Fruit fly (Drosophila melanogaster) whole organism, embryonic: ENCODE measurements around the gene Ctr1A.

Experiments
- Atf6 ChIP-seq: fragments of 200-800 bp; sonication (Bioruptor generic); IDR thresholded peaks from 2 replicates; pipeline ENCODE4 v1.3.6; 2022; ENCODE audit warnings: missing biosample characterization, missing genetic modification characterization
- CG10147 ChIP-seq: fragments of 200-800 bp; sonication (Bioruptor generic); optimal IDR thresholded peaks from 2 replicates; lab custom pipeline; 2019; ENCODE audit warnings: missing biosample characterization, mild to moderate bottlenecking, missing genetic modification characterization, moderate library complexity
- CG10366 ChIP-seq: fragments of 200-800 bp; sonication (Bioruptor generic); IDR thresholded peaks from 2 replicates; pipeline ENCODE4 v1.3.6; 2022; ENCODE audit warnings: missing biosample characterization, missing genetic modification characterization
- CG12071 ChIP-seq: fragments of 200-800 bp; sonication (Bioruptor generic); optimal IDR thresholded peaks from 3 replicates; lab custom pipeline; 2018; ENCODE audit warnings: missing biosample characterization, mild to moderate bottlenecking, missing genetic modification characterization
- CG12155 ChIP-seq: fragments of 200-800 bp; sonication (Bioruptor generic); optimal IDR thresholded peaks from 3 replicates; lab custom pipeline; 2016; ENCODE audit warnings: missing biosample characterization, missing genetic modification characterization
- CG12744 ChIP-seq: fragments of 200-800 bp; sonication (Bioruptor generic); optimal IDR thresholded peaks from 2 replicates; lab custom pipeline; 2016; ENCODE audit warnings: missing biosample characterization, missing genetic modification characterization
- CG14050 ChIP-seq: fragments of 200-800 bp; sonication (Bioruptor generic); IDR thresholded peaks from 3 replicates; pipeline ENCODE4 v1.3.6; 2022; ENCODE audit warnings: missing biosample characterization, missing genetic modification characterization
- CG1647 ChIP-seq: fragments of 200-800 bp; sonication (Bioruptor generic); optimal IDR thresholded peaks from 3 replicates; lab custom pipeline; 2016; ENCODE audit warnings: missing biosample characterization, missing genetic modification characterization
- CG18476 ChIP-seq: fragments of 200-800 bp; sonication (Bioruptor generic); optimal IDR thresholded peaks from 2 replicates; lab custom pipeline; 2016; ENCODE audit warnings: missing biosample characterization, mild to moderate bottlenecking, missing genetic modification characterization
- CG3065 ChIP-seq: fragments of 200-800 bp; sonication (Bioruptor generic); optimal IDR thresholded peaks from 2 replicates; lab custom pipeline; 2016; ENCODE audit warnings: missing biosample characterization, missing genetic modification characterization
- CG31388 ChIP-seq: fragments of 200-800 bp; sonication (Bioruptor generic); optimal IDR thresholded peaks from 2 replicates; lab custom pipeline; 2016; ENCODE audit warnings: missing biosample characterization, missing genetic modification characterization
- CG32532 ChIP-seq: fragments of 200-800 bp; sonication (Bioruptor generic); IDR thresholded peaks from 2 replicates; pipeline ENCODE4 v1.3.6; 2022; ENCODE audit warnings: missing biosample characterization, missing genetic modification characterization
- CG3407 ChIP-seq: fragments of 200-800 bp; sonication (Bioruptor generic); optimal IDR thresholded peaks from 2 replicates; lab custom pipeline; 2018; ENCODE audit warnings: missing biosample characterization, mild to moderate bottlenecking, missing genetic modification characterization
- CG4328 ChIP-seq: fragments of 200-800 bp; sonication (Bioruptor generic); optimal IDR thresholded peaks from 3 replicates; lab custom pipeline; 2017; ENCODE audit warnings: missing biosample characterization, missing genetic modification reagents, missing genetic modification characterization
- CG7556 ChIP-seq: fragments of 200-800 bp; sonication (Bioruptor generic); optimal IDR thresholded peaks from 2 replicates; lab custom pipeline; 2017; ENCODE audit warnings: missing biosample characterization, mild to moderate bottlenecking, missing genetic modification characterization
- CG7987 ChIP-seq: fragments of 200-800 bp; sonication (Bioruptor generic); optimal IDR thresholded peaks from 2 replicates; lab custom pipeline; 2018; ENCODE audit warnings: missing biosample characterization, mild to moderate bottlenecking, missing genetic modification characterization, moderate library complexity
- CG8478 ChIP-seq: fragments of >200 bp; optimal IDR thresholded peaks from 2 replicates; lab custom pipeline; 2018
- CG8924 ChIP-seq: fragments of 200-800 bp; optimal IDR thresholded peaks from 3 replicates; lab custom pipeline; 2019; ENCODE audit warnings: missing biosample characterization, mild to moderate bottlenecking, missing genetic modification characterization, moderate library complexity
- CG9797 ChIP-seq: fragments of 200-800 bp; sonication (Bioruptor generic); optimal IDR thresholded peaks from 3 replicates; lab custom pipeline; 2018; ENCODE audit warnings: missing biosample characterization, mild to moderate bottlenecking, missing genetic modification characterization
- CrebB ChIP-seq: fragments of 200-800 bp; sonication (Bioruptor generic); optimal IDR thresholded peaks from 3 replicates; lab custom pipeline; 2018; ENCODE audit warnings: missing biosample characterization, mild to moderate bottlenecking, missing genetic modification characterization
- Dfd ChIP-seq, 2 experiments: fragments of >200 bp; optimal IDR thresholded peaks; 2 replicates each; lab custom pipeline; 2017; ENCODE audit warnings: missing biosample characterization in 2 of 2, missing genetic modification characterization in 2 of 2
- Dp ChIP-seq: fragments of 200-800 bp; sonication (Bioruptor generic); optimal IDR thresholded peaks from 2 replicates; lab custom pipeline; 2018; ENCODE audit warnings: missing biosample characterization, mild to moderate bottlenecking, missing genetic modification characterization, moderate library complexity
- E2f1 ChIP-seq: fragments of 200-800 bp; sonication (Bioruptor generic); IDR thresholded peaks from 2 replicates; pipeline ENCODE4 v1.3.6; 2022; ENCODE audit warnings: missing biosample characterization, missing genetic modification characterization
- Elba2 ChIP-seq: fragments of 200-800 bp; sonication (Bioruptor generic); optimal IDR thresholded peaks from 3 replicates; lab custom pipeline; 2016; ENCODE audit warnings: missing biosample characterization, missing genetic modification characterization
- Ets97D ChIP-seq: fragments of 200-800 bp; sonication (Bioruptor generic); optimal IDR thresholded peaks from 3 replicates; lab custom pipeline; 2016; ENCODE audit warnings: missing biosample characterization, missing genetic modification characterization
- HLH54F ChIP-seq: fragments of 200-800 bp; sonication (Bioruptor generic); optimal IDR thresholded peaks from 3 replicates; lab custom pipeline; 2016; ENCODE audit warnings: missing biosample characterization, missing genetic modification characterization
- HmgZ ChIP-seq: fragments of 200-800 bp; sonication (Bioruptor generic); optimal IDR thresholded peaks from 2 replicates; lab custom pipeline; 2018; ENCODE audit warnings: missing biosample characterization, mild to moderate bottlenecking, missing genetic modification characterization
- Mes4 ChIP-seq: fragments of 200-800 bp; sonication (Bioruptor generic); optimal IDR thresholded peaks from 2 replicates; lab custom pipeline; 2016; ENCODE audit warnings: missing biosample characterization, missing genetic modification characterization
- Neu2 ChIP-seq: fragments of 200-800 bp; sonication (Bioruptor generic); optimal IDR thresholded peaks from 3 replicates; lab custom pipeline; 2016; ENCODE audit warnings: missing biosample characterization, missing genetic modification characterization, borderline replicate concordance
- Opbp ChIP-seq: fragments of 200-800 bp; sonication (Bioruptor generic); IDR thresholded peaks from 3 replicates; pipeline ENCODE4 v1.3.6; 2022; ENCODE audit warnings: missing biosample characterization, missing genetic modification characterization; ENCODE audit not compliant: partially characterized antibody
- Ssrp ChIP-seq: fragments of 200-800 bp; sonication (Bioruptor generic); optimal IDR thresholded peaks from 2 replicates; lab custom pipeline; 2018; ENCODE audit warnings: missing biosample characterization, mild to moderate bottlenecking, missing genetic modification characterization, moderate library complexity
- Usf ChIP-seq: fragments of 200-800 bp; sonication (Bioruptor generic); optimal IDR thresholded peaks from 2 replicates; lab custom pipeline; 2017; ENCODE audit warnings: missing genotype, missing biosample characterization, missing genetic modification characterization
- YL-1 ChIP-seq: fragments of 200-800 bp; sonication (Bioruptor generic); optimal IDR thresholded peaks from 3 replicates; lab custom pipeline; 2017; ENCODE audit warnings: missing biosample characterization, mild to moderate bottlenecking, missing genetic modification characterization
- bigmax ChIP-seq: fragments of 200-800 bp; sonication (Bioruptor generic); optimal IDR thresholded peaks from 2 replicates; lab custom pipeline; 2018; ENCODE audit warnings: missing biosample characterization, mild to moderate bottlenecking, missing genetic modification characterization
- btn ChIP-seq: fragments of 200-800 bp; sonication (Bioruptor generic); optimal IDR thresholded peaks from 2 replicates; lab custom pipeline; 2016; ENCODE audit warnings: missing biosample characterization, missing genetic modification characterization
- gfzf ChIP-seq: fragments of 200-800 bp; sonication (Bioruptor generic); optimal IDR thresholded peaks from 2 replicates; lab custom pipeline; 2016; ENCODE audit warnings: missing biosample characterization, mild to moderate bottlenecking, missing genetic modification characterization, moderate library complexity
- inv ChIP-seq: fragments of 200-800 bp; sonication (Bioruptor generic); IDR thresholded peaks from 2 replicates; pipeline ENCODE4 v1.3.6; 2022; ENCODE audit warnings: missing biosample characterization, missing genetic modification characterization; ENCODE audit not compliant: partially characterized antibody
- jumu ChIP-seq: fragments of 200-800 bp; sonication (Bioruptor generic); optimal IDR thresholded peaks from 3 replicates; lab custom pipeline; 2016; ENCODE audit warnings: missing biosample characterization, missing genetic modification characterization
- lilli ChIP-seq: fragments of 200-800 bp; sonication (Bioruptor generic); optimal IDR thresholded peaks from 3 replicates; lab custom pipeline; 2016; ENCODE audit warnings: missing biosample characterization, missing genetic modification characterization
- nom ChIP-seq: fragments of 200-800 bp; sonication (Bioruptor generic); optimal IDR thresholded peaks from 2 replicates; lab custom pipeline; 2017; ENCODE audit warnings: missing biosample characterization, missing genetic modification characterization, mild to moderate bottlenecking, moderate library complexity, missing genetic modification reagents
- oc ChIP-seq: fragments of 200-800 bp; sonication (Bioruptor generic); optimal IDR thresholded peaks from 2 replicates; lab custom pipeline; 2018; ENCODE audit warnings: missing biosample characterization, mild to moderate bottlenecking, missing genetic modification characterization, moderate library complexity
- pho ChIP-seq: fragments of 200-800 bp; sonication (Bioruptor generic); optimal IDR thresholded peaks from 2 replicates; lab custom pipeline; 2016; ENCODE audit warnings: missing biosample characterization, missing genetic modification characterization
- pum ChIP-seq: fragments of 200-800 bp; sonication (Bioruptor generic); optimal IDR thresholded peaks from 2 replicates; lab custom pipeline; 2016; ENCODE audit warnings: missing biosample characterization, missing genetic modification characterization
- schlank ChIP-seq: fragments of 200-800 bp; sonication (Bioruptor generic); optimal IDR thresholded peaks from 2 replicates; lab custom pipeline; 2018; ENCODE audit warnings: missing biosample characterization, mild to moderate bottlenecking, missing genetic modification characterization
- sens-2 ChIP-seq: fragments of 200-800 bp; sonication (Bioruptor generic); IDR thresholded peaks from 2 replicates; pipeline ENCODE4 v1.3.6; 2022; ENCODE audit warnings: missing biosample characterization, missing genetic modification characterization
- sim ChIP-seq: fragments of 200-800 bp; sonication (Bioruptor generic); IDR thresholded peaks from 2 replicates; pipeline ENCODE4 v1.3.6; 2022; ENCODE audit warnings: missing biosample characterization, missing genetic modification characterization
- sqz ChIP-seq: fragments of 200-800 bp; sonication (Bioruptor generic); optimal IDR thresholded peaks from 3 replicates; lab custom pipeline; 2018; ENCODE audit warnings: missing biosample characterization, mild to moderate bottlenecking, missing genetic modification characterization
- tup ChIP-seq: fragments of 200-800 bp; sonication (Bioruptor generic); optimal IDR thresholded peaks from 2 replicates; lab custom pipeline; 2016; ENCODE audit warnings: missing biosample characterization, mild to moderate bottlenecking, missing genetic modification characterization, moderate library complexity
- unpg ChIP-seq: fragments of 200-800 bp; sonication (Bioruptor generic); optimal IDR thresholded peaks from 3 replicates; lab custom pipeline; 2018; ENCODE audit warnings: missing biosample characterization, mild to moderate bottlenecking, missing genetic modification characterization, moderate library complexity
- vnd ChIP-seq: fragments of 200-800 bp; sonication (Bioruptor generic); IDR thresholded peaks from 3 replicates; pipeline ENCODE4 v1.3.6; 2022; ENCODE audit warnings: missing biosample characterization, missing genetic modification characterization; ENCODE audit not compliant: partially characterized antibody
- z ChIP-seq: fragments of 200-800 bp; sonication (Bioruptor generic); IDR thresholded peaks from 3 replicates; pipeline ENCODE4 v1.3.6; 2022; ENCODE audit warnings: missing biosample characterization, missing genetic modification characterization

Ctr1A gene

dm6 chrX:6698248-6698812 lies 36.9 kb downstream of the Ctr1A start, which contains the start of gene CG14440 (continued):
- TF ChIP-seq vnd (GFP tag; lab: Robert Waterston, UW) (no peak), Neu2 (no peak), Ssrp (tag; lab: Kevin White, UChicago) (no peak), CG32532 (GFP tag; lab: Robert Waterston, UW) (no peak), Atf6 (GFP tag; lab: Robert Waterston, UW) (no peak; the same call in 1 of the 2 replicates), pum (GFP tag; lab: Kevin White, UChicago) (no peak), E2f1 (GFP tag; lab: Robert Waterston, UW) (no peak), CG7987 (GFP tag; lab: Kevin White, UChicago) (no peak), pho (GFP tag; lab: Kevin White, UChicago) (no peak), schlank (tag; lab: Kevin White, UChicago) (no peak), CG14050 (GFP tag; lab: Robert Waterston, UW) (no peak), CG18476 (no peak), HLH54F (GFP tag; lab: Kevin White, UChicago) (no peak), Elba2 (GFP tag; lab: Kevin White, UChicago) (no peak), z (GFP tag; lab: Robert Waterston, UW) (no peak), CG3407 (GFP tag; lab: Kevin White, UChicago) (no peak), CG10147 (peak; percentile 12), CG8478 (lab: Kevin White, UChicago) (no peak), CG12071 (no peak), HmgZ (tag; lab: Kevin White, UChicago) (peak; percentile 45), jumu (GFP tag; lab: Kevin White, UChicago) (no peak), CG9797 (GFP tag; lab: Kevin White, UChicago) (peak; percentile 35), CG7556 (GFP tag; lab: Kevin White, UChicago) (no peak), CrebB (tag; lab: Kevin White, UChicago) (no peak), Mes4 (no peak), CG3065 (GFP tag; lab: Kevin White, UChicago) (no peak), sens-2 (no peak), inv (no peak), Usf (no peak), CG1647 (GFP tag; lab: Kevin White, UChicago) (no peak), tup (GFP tag; lab: Kevin White, UChicago) (no peak), CG12155 (GFP tag; lab: Kevin White, UChicago) (peak; percentile 81), CG10366 (no peak), gfzf (GFP tag; lab: Kevin White, UChicago) (peak; percentile 71), Dp (GFP tag; lab: Kevin White, UChicago) (peak; percentile 39), CG12744 (GFP tag; lab: Kevin White, UChicago) (no peak), bigmax (no peak), YL-1 (GFP tag; lab: Kevin White, UChicago) (peak; percentile 54), CG31388 (GFP tag; lab: Kevin White, UChicago) (no peak), btn (GFP tag; lab: Kevin White, UChicago) (no peak), Opbp (GFP tag; lab: Robert Waterston, UW) (no peak), Ets97D (GFP tag; lab: Kevin White, UChicago) (peak; percentile 4), lilli (GFP tag; lab: Kevin White, UChicago) (no peak), sqz (GFP tag; lab: Kevin White, UChicago) (peak; percentile 67), CG4328 (no peak), sim (GFP tag; lab: Robert Waterston, UW) (no peak), unpg (no peak), CG8924 (tag; lab: Kevin White, UChicago) (no peak), Dfd (GFP tag; optimal IDR thresholded peaks at IDR 0.05; lab: Kevin White, UChicago) (no peak), oc (tag; lab: Kevin White, UChicago) (no peak), nom (GFP tag; lab: Kevin White, UChicago) (peak; percentile 33)
